Worm (Caenorhabditis elegans): Measurements from ENCODE around the gene F15G9.2.

F15G9.2 gene

DNA sequence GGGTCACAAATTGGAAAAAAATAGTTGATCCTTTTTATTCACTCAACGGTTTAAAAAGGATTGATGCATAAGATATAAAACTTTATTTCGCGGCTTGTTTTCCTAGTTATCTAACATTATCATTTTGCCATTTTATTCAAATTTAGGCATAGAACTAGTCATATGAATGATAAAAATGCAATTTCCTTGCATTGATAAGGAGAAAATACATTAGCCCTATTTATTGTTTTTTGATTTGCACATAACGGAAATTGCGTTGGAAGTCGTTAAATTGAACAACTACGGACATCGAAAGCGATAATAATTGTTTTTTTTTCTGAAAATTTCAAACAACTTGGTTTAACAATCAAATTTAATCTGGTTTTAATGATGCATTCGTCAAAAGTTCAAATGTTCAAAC is 26.2 kb downstream of the F15G9.2 start:
- TF ChIP-seq crh-2 (tag; optimal IDR thresholded peaks at IDR 0.05) (peak; percentile 1), ztf-11 (tag; optimal IDR thresholded peaks at IDR 0.05) (no peak), fos-1 (tag; optimal IDR thresholded peaks at IDR 0.05) (peak; percentile 52), sem-4 (tag; optimal IDR thresholded peaks at IDR 0.05) (no peak), C34F6.9 (tag; optimal IDR thresholded peaks at IDR 0.05) (no peak)

DNA sequence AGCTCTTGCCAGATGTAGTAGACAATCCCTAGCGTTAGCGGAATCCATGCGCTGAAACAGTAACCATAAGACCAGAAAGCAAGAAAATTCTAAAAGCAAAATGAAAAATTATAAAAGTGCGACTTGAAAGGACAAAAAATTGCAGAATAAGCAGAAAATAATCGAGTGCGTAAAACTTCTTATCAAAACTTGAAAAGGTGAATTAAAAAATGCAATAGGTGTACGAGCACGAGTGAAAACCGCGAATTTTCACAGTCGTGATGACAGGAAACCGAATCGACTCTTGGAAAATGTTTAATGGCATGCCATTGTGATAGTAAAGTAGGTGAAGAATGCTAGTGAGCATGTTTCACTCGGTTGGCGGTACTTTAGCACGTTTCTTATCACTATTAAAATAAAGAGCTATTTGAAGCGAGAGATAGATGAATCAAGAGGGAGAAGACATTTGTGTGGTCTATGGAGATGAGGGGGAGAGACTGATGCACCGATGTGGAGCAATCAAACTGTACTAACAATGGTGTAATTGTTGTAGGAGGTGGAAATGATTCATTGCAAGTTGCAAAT is 33.3 kb downstream of the F15G9.2 start, which contains the start of gene ifp-1:
ifp-1 (minus strand) TSS at position 51 of the 564 bp plus-strand sequence.
- peak; percentile 37 for TF ChIP-seq sma-9 (GFP tag; optimal IDR thresholded peaks at IDR 0.05)
- TF ChIP-seq sma-9 (tag; optimal IDR thresholded peaks at IDR 0.05): no peak
- TF ChIP-seq ceh-82 (tag; optimal IDR thresholded peaks at IDR 0.05): no peak
- TF ChIP-seq lin-13 (GFP tag; optimal IDR thresholded peaks at IDR 0.05): no peak
- TF ChIP-seq peb-1 (tag; optimal IDR thresholded peaks at IDR 0.05): no peak
- no peak for TF ChIP-seq ztf-11 (tag; optimal IDR thresholded peaks at IDR 0.05)
- TF ChIP-seq nhr-6 (tag; optimal IDR thresholded peaks at IDR 0.05): no peak
- peak in 1 of 2 experiments; percentile 34 for TF ChIP-seq mdl-1 (tag; optimal IDR thresholded peaks at IDR 0.05)
- no peak for TF ChIP-seq unc-39 (tag; optimal IDR thresholded peaks at IDR 0.05)
- no peak for TF ChIP-seq ZK546.5 (tag; optimal IDR thresholded peaks at IDR 0.05)
- TF ChIP-seq crh-2 (tag; optimal IDR thresholded peaks at IDR 0.05): peak; percentile 49
- TF ChIP-seq fos-1 (tag; optimal IDR thresholded peaks at IDR 0.05): peak; percentile 88
- TF ChIP-seq gmeb-1 (tag; optimal IDR thresholded peaks at IDR 0.05): peak; percentile 53
- no peak for TF ChIP-seq nhr-11 (tag; optimal IDR thresholded peaks at IDR 0.05)
- TF ChIP-seq sem-4 (tag; optimal IDR thresholded peaks at IDR 0.05): no peak
- no peak for TF ChIP-seq Y55F3AM.14 (GFP tag; optimal IDR thresholded peaks at IDR 0.05)

DNA sequence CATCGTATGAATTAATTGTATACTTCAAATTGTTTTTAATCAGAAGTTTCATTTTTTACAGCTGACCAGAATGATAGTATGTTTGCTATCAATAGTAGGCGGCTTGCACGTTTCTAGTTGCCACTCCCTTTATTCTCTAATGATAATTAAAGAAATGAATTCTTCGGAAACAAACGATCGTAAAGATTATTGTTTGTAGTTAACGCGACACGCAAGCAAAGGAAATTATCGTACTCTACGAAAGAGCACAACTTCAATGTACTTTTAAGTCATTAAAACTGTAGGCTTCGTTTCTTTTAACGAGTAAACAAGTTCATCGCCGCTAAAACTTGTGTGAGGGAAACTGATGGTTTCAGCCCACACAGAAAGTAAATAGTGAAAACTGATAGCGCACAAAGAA is 34.1 kb downstream of the F15G9.2 start:
- TF ChIP-seq lsy-2 (tag; optimal IDR thresholded peaks at IDR 0.05): no peak
- peak; percentile 50 for TF ChIP-seq crh-2 (tag; optimal IDR thresholded peaks at IDR 0.05)
- peak; percentile 39 for TF ChIP-seq gmeb-1 (tag; optimal IDR thresholded peaks at IDR 0.05)
- TF ChIP-seq elt-1 (tag; optimal IDR thresholded peaks at IDR 0.05): no peak
- TF ChIP-seq sma-9 (GFP tag; optimal IDR thresholded peaks at IDR 0.05): peak; percentile 52
- TF ChIP-seq sma-9 (tag; optimal IDR thresholded peaks at IDR 0.05): no peak
- peak; percentile 40 for TF ChIP-seq fos-1 (tag; optimal IDR thresholded peaks at IDR 0.05)
- TF ChIP-seq F13H6.1 (tag; optimal IDR thresholded peaks at IDR 0.05): peak; percentile 39

DNA sequence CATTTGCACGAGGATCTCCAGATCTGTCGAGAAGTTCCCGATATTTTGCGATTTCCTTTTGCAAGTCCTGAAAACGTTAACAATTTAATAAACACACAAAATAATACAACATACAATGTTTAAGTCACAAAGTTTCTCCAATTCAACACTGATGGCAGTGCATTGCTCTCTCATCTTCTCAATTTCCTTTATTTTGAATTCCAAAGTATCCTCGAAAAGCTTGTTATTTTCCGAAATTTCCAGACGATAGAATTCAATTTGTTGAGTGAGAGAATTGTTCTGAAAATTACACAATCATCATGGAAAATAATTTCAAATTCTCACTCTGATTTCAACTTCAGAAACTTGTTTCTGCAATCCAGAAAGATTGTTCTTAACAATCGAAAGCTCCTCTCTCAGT is 35.6 kb downstream of the F15G9.2 start:
- no peak for TF ChIP-seq lin-13 (GFP tag; optimal IDR thresholded peaks at IDR 0.05)
- TF ChIP-seq snpc-4 (tag; optimal IDR thresholded peaks at IDR 0.05): no peak
- TF ChIP-seq lin-39 (tag; optimal IDR thresholded peaks at IDR 0.05): no peak
- TF ChIP-seq egl-27 (tag; optimal IDR thresholded peaks at IDR 0.05): no peak
- TF ChIP-seq lsy-2 (tag; optimal IDR thresholded peaks at IDR 0.05): no peak
- TF ChIP-seq nhr-25 (tag; optimal IDR thresholded peaks at IDR 0.05): no peak
- TF ChIP-seq nhr-77 (tag; optimal IDR thresholded peaks at IDR 0.05): no peak
- TF ChIP-seq ama-1 (optimal IDR thresholded peaks at IDR 0.05): no peak
- no peak for TF ChIP-seq crh-2 (tag; optimal IDR thresholded peaks at IDR 0.05)
- TF ChIP-seq nhr-237 (tag; optimal IDR thresholded peaks at IDR 0.05): no peak
- TF ChIP-seq mdl-1 (tag; optimal IDR thresholded peaks at IDR 0.05): no peak
- TF ChIP-seq nhr-6 (tag; optimal IDR thresholded peaks at IDR 0.05): no peak
- TF ChIP-seq unc-55 (GFP tag; optimal IDR thresholded peaks at IDR 0.05): no peak
- no peak for TF ChIP-seq unc-39 (tag; optimal IDR thresholded peaks at IDR 0.05)
- no peak for TF ChIP-seq mbf-1 (tag; optimal IDR thresholded peaks at IDR 0.05)
- no peak for TF ChIP-seq gmeb-1 (tag; optimal IDR thresholded peaks at IDR 0.05)
- no peak for TF ChIP-seq ztf-11 (tag; optimal IDR thresholded peaks at IDR 0.05)
- TF ChIP-seq ceh-82 (tag; optimal IDR thresholded peaks at IDR 0.05): no peak
- TF ChIP-seq alr-1 (tag; optimal IDR thresholded peaks at IDR 0.05): no peak
- TF ChIP-seq nhr-129 (tag; optimal IDR thresholded peaks at IDR 0.05): no peak

DNA sequence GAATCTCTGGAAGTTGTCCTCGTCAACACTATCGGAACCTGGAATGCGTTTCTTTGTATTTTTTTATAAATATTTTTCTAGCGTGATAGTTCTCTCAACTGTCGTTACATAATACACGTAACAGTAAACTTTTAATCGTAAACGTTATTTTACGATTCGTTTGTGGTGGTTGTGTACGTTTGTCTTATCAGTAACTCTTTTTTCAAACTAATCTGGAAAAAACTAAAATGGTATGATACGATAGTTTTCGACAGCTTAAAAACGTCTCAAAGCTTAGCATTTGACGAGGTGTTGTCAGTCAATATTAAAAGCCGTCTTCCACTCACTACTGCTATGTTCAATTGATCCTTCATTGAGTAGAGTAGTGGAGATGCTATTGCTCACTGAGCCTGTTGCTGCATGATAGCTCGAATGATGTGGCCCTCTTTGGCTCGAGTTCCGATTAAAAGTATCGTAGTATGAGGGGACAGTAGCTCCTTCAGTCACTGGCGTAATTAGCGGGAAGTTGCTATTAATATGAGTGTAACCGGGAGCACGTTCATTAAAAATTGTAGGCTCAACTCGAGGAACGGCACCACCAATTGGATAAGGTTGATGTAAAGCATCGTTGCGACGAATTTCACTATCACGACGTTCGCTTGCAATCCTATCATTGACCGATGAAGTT is 36.6 kb downstream of the F15G9.2 start:
- TF ChIP-seq nhr-11 (tag; optimal IDR thresholded peaks at IDR 0.05): no peak
- TF ChIP-seq ceh-16 (tag; optimal IDR thresholded peaks at IDR 0.05): no peak
- TF ChIP-seq ama-1 (optimal IDR thresholded peaks at IDR 0.05): no peak
- no peak for TF ChIP-seq unc-55 (GFP tag; optimal IDR thresholded peaks at IDR 0.05)
- no peak for TF ChIP-seq egl-27 (tag; optimal IDR thresholded peaks at IDR 0.05)
- TF ChIP-seq unc-39 (tag; optimal IDR thresholded peaks at IDR 0.05): no peak
- TF ChIP-seq snpc-4 (tag; optimal IDR thresholded peaks at IDR 0.05): no peak
- no peak for TF ChIP-seq nhr-25 (tag; optimal IDR thresholded peaks at IDR 0.05)
- no peak for TF ChIP-seq lin-13 (GFP tag; optimal IDR thresholded peaks at IDR 0.05)
- TF ChIP-seq elt-3 (tag; optimal IDR thresholded peaks at IDR 0.05): no peak
- TF ChIP-seq C34F6.9 (tag; optimal IDR thresholded peaks at IDR 0.05): no peak
- no peak for TF ChIP-seq nhr-6 (tag; optimal IDR thresholded peaks at IDR 0.05)
- no peak for TF ChIP-seq blmp-1 (tag; optimal IDR thresholded peaks at IDR 0.05; ENCODE audit: insufficient read depth)
- no peak for TF ChIP-seq unc-62 (GFP tag; optimal IDR thresholded peaks at IDR 0.05)
- TF ChIP-seq elt-1 (tag; optimal IDR thresholded peaks at IDR 0.05): no peak
- no peak for TF ChIP-seq sma-3 (GFP tag; optimal IDR thresholded peaks at IDR 0.05)
- no peak for TF ChIP-seq peb-1 (tag; optimal IDR thresholded peaks at IDR 0.05)

Data from whole organism, L2 larva.